Worm (Caenorhabditis elegans) whole organism, L3 larva: ENCODE results near the gene ptrg-1.

ENCODE experiments used
- ZK546.5 ChIP-seq: sonication (generic microtip); optimal IDR thresholded peaks from 2 replicates; lab custom pipeline; 2017; ENCODE audit warnings: missing biosample characterization, missing genetic modification characterization
- fkh-2 ChIP-seq: fragments of 150-350 bp; optimal IDR thresholded peaks from 2 replicates; lab custom pipeline; 2014; ENCODE audit warnings: missing biosample characterization, missing genetic modification reagents, missing genetic modification characterization
- mdl-1 ChIP-seq: fragments of 150-350 bp; optimal IDR thresholded peaks from 2 replicates; lab custom pipeline; 2014; ENCODE audit warnings: missing biosample characterization, missing genetic modification characterization
- mml-1 ChIP-seq: fragments of 150-350 bp; sonication (generic microtip); optimal IDR thresholded peaks from 3 replicates; lab custom pipeline; 2014; ENCODE audit warnings: missing biosample characterization, missing genetic modification characterization
- nhr-12 ChIP-seq: fragments of 150-350 bp; optimal IDR thresholded peaks from 2 replicates; lab custom pipeline; 2014; ENCODE audit warnings: missing biosample characterization, missing genetic modification characterization
- sea-2 ChIP-seq: fragments of 150-350 bp; sonication (generic microtip); optimal IDR thresholded peaks from 4 replicates; lab custom pipeline; 2014; ENCODE audit warnings: missing biosample characterization, missing genetic modification reagents, missing genetic modification characterization
- unc-62 ChIP-seq: fragments of 150-350 bp; sonication (generic microtip); optimal IDR thresholded peaks from 4 replicates; lab custom pipeline; 2014; ENCODE audit warnings: missing biosample characterization, missing genetic modification reagents, missing genetic modification characterization

- no peak for TF ChIP-seq mdl-1 (tag; lab: Kevin White, UChicago)
- no peak for TF ChIP-seq sea-2 (GFP tag; lab: Kevin White, UChicago)
- no peak for TF ChIP-seq mml-1
- no peak for TF ChIP-seq ZK546.5
- TF ChIP-seq nhr-12 (tag; lab: Kevin White, UChicago): no peak
- TF ChIP-seq fkh-2 (tag; lab: Kevin White, UChicago): no peak
- TF ChIP-seq unc-62 (GFP tag; lab: Kevin White, UChicago): no peak
Observed at ce11 chrIV:10144909-10145308, 49.3 kb downstream of the ptrg-1 start.
